Worm (Caenorhabditis elegans) whole organism, L2 larva: ENCODE results near the gene tald-1.

Experiments used
- R02D3.7 ChIP-seq: fragments of 150-350 bp; optimal IDR thresholded peaks from 2 replicates; lab custom pipeline; 2014; ENCODE audit warnings: missing biosample characterization, missing genetic modification characterization
- blmp-1 ChIP-seq: sonication (generic microtip); optimal IDR thresholded peaks from 2 replicates; lab custom pipeline; 2017; ENCODE audit warnings: missing genetic modification characterization, mild to moderate bottlenecking, missing compliant biosample characterization, antibody characterized with exemption, moderate library complexity; ENCODE audit not compliant: insufficient read depth
- elt-1 ChIP-seq: fragments of 150-350 bp; optimal IDR thresholded peaks from 2 replicates; lab custom pipeline; 2014; ENCODE audit warnings: missing biosample characterization, missing genetic modification characterization
- lsy-2 ChIP-seq, 2 experiments: fragments of 150-350 bp in 1 of 2; sonication (generic microtip) in 1 of 2; optimal IDR thresholded peaks; 2 replicates each; lab custom pipeline; 2014 to 2017; ENCODE audit warnings: missing biosample characterization in 2 of 2, missing genetic modification characterization in 2 of 2
- nhr-11 ChIP-seq: fragments of 150-350 bp; optimal IDR thresholded peaks from 2 replicates; lab custom pipeline; 2014; ENCODE audit warnings: missing biosample characterization, missing genetic modification characterization
- nhr-6 ChIP-seq: fragments of 150-350 bp; optimal IDR thresholded peaks from 2 replicates; lab custom pipeline; 2014; ENCODE audit warnings: missing biosample characterization, missing genetic modification characterization
- sem-4 ChIP-seq: fragments of 150-350 bp; optimal IDR thresholded peaks from 2 replicates; lab custom pipeline; 2014; ENCODE audit warnings: missing biosample characterization, missing genetic modification reagents, missing genetic modification characterization
- unc-62 ChIP-seq: fragments of 150-350 bp; optimal IDR thresholded peaks from 2 replicates; lab custom pipeline; 2014; ENCODE audit warnings: missing biosample characterization, missing genetic modification reagents, missing genetic modification characterization

- TF ChIP-seq nhr-6 (tag; lab: Kevin White, UChicago) (no peak), R02D3.7 (no peak), lsy-2 (tag; optimal IDR thresholded peaks at IDR 0.05; lab: Kevin White, UChicago) (no peak), nhr-11 (tag; lab: Kevin White, UChicago) (no peak), unc-62 (GFP tag; lab: Kevin White, UChicago) (no peak), elt-1 (tag; lab: Kevin White, UChicago) (no peak), blmp-1 (tag; lab: Kevin White, UChicago) (no peak), sem-4 (tag; lab: Kevin White, UChicago) (no peak)
Measured at ce11 chrIV:4423885-4424284, 37.4 kb downstream of the tald-1 start.
